Fruit fly (Drosophila melanogaster) whole organism, pupa: ENCODE results near the gene C1GalTA.

ENCODE experiments used
- CG10348 ChIP-seq: fragments of 200-800 bp; sonication (Bioruptor generic); IDR thresholded peaks from 2 replicates; pipeline ENCODE4 v1.3.6; 2022; ENCODE audit warnings: missing biosample characterization, missing genetic modification characterization
- CG12605 ChIP-seq: fragments of 200-800 bp; sonication (Bioruptor generic); IDR thresholded peaks from 2 replicates; pipeline ENCODE4 v1.3.6; 2022; ENCODE audit warnings: missing biosample characterization, missing genetic modification characterization
- CG13204 ChIP-seq: fragments of 200-800 bp; sonication (Bioruptor generic); optimal IDR thresholded peaks from 2 replicates; lab custom pipeline; 2018; ENCODE audit warnings: missing biosample characterization, mild to moderate bottlenecking, missing genetic modification characterization, moderate library complexity
- CG14655 ChIP-seq: fragments of 200-800 bp; sonication (Bioruptor generic); optimal IDR thresholded peaks from 3 replicates; lab custom pipeline; 2017; ENCODE audit warnings: mild to moderate bottlenecking, missing biosample characterization, missing genetic modification reagents, missing genetic modification characterization
- CG15710 ChIP-seq: fragments of 200-800 bp; sonication (Bioruptor generic); optimal IDR thresholded peaks from 2 replicates; lab custom pipeline; 2018; ENCODE audit warnings: missing biosample characterization, mild to moderate bottlenecking, missing genetic modification characterization, moderate library complexity
- CG17806 ChIP-seq: fragments of 200-800 bp; sonication (Bioruptor generic); optimal IDR thresholded peaks from 2 replicates; lab custom pipeline; 2018; ENCODE audit warnings: missing biosample characterization, mild to moderate bottlenecking, missing genetic modification characterization, moderate library complexity
- CG32121 ChIP-seq: fragments of 200-800 bp; sonication (Bioruptor generic); IDR thresholded peaks from 2 replicates; pipeline ENCODE4 v1.3.6; 2022; ENCODE audit warnings: missing biosample characterization, missing genetic modification characterization
- CG34367 ChIP-seq: fragments of 200-800 bp; sonication (Bioruptor generic); optimal IDR thresholded peaks from 2 replicates; lab custom pipeline; 2018; ENCODE audit warnings: missing biosample characterization, mild to moderate bottlenecking, missing genetic modification characterization
- CG4496 ChIP-seq: fragments of 200-800 bp; sonication (Bioruptor generic); IDR thresholded peaks from 3 replicates; pipeline ENCODE4 v1.3.6; 2022; ENCODE audit warnings: missing biosample characterization, missing genetic modification characterization
- CG8159 ChIP-seq: fragments of 200-800 bp; sonication (Bioruptor generic); optimal IDR thresholded peaks from 3 replicates; lab custom pipeline; 2018; ENCODE audit warnings: missing biosample characterization, mild to moderate bottlenecking, missing genetic modification characterization, moderate library complexity
- CG8301 ChIP-seq: fragments of 200-800 bp; sonication (Bioruptor generic); optimal IDR thresholded peaks from 2 replicates; lab custom pipeline; 2018; ENCODE audit warnings: missing biosample characterization, mild to moderate bottlenecking, missing genetic modification characterization
- CG9948 ChIP-seq: fragments of 200-800 bp; sonication (Bioruptor generic); optimal IDR thresholded peaks from 2 replicates; lab custom pipeline; 2018; ENCODE audit warnings: missing biosample characterization, mild to moderate bottlenecking, missing genetic modification characterization, moderate library complexity
- D1 ChIP-seq: fragments of 200-800 bp; sonication (Bioruptor generic); optimal IDR thresholded peaks from 2 replicates; lab custom pipeline; 2018; ENCODE audit warnings: missing biosample characterization, mild to moderate bottlenecking, missing genetic modification characterization, moderate library complexity
- EcR ChIP-seq: fragments of 200-800 bp; sonication (Bioruptor generic); optimal IDR thresholded peaks from 3 replicates; lab custom pipeline; 2019; ENCODE audit warnings: missing biosample characterization, missing genetic modification characterization, mild to moderate bottlenecking, moderate library complexity, missing genetic modification reagents
- Ets98B ChIP-seq: fragments of 200-800 bp; sonication (Bioruptor generic); IDR thresholded peaks from 2 replicates; pipeline ENCODE4 v1.3.6; 2022; ENCODE audit warnings: missing biosample characterization, missing genetic modification characterization
- Pif1A ChIP-seq: fragments of 200-800 bp; sonication (Bioruptor generic); optimal IDR thresholded peaks from 3 replicates; lab custom pipeline; 2016; ENCODE audit warnings: missing biosample characterization, missing genetic modification characterization
- Pif1B ChIP-seq: fragments of 200-800 bp; sonication (Bioruptor generic); optimal IDR thresholded peaks from 3 replicates; lab custom pipeline; 2016; ENCODE audit warnings: missing biosample characterization, missing genetic modification characterization
- Snoo ChIP-seq: fragments of 200-800 bp; sonication (Bioruptor generic); optimal IDR thresholded peaks from 3 replicates; lab custom pipeline; 2017; ENCODE audit warnings: missing biosample characterization, mild to moderate bottlenecking, missing genetic modification characterization, inconsistent platforms
- fd96Ca ChIP-seq: fragments of 200-800 bp; sonication (Bioruptor generic); IDR thresholded peaks from 3 replicates; pipeline ENCODE4 v1.3.6; 2022; ENCODE audit warnings: missing biosample characterization, missing genetic modification characterization
- gl ChIP-seq: fragments of 200-800 bp; sonication (Bioruptor generic); optimal IDR thresholded peaks from 2 replicates; lab custom pipeline; 2018; ENCODE audit warnings: missing biosample characterization, mild to moderate bottlenecking, missing genetic modification characterization
- rn ChIP-seq: fragments of 200-800 bp; sonication (Bioruptor generic); IDR thresholded peaks from 2 replicates; pipeline ENCODE4 v1.3.6; 2022; ENCODE audit warnings: missing biosample characterization, missing genetic modification characterization

The C1GalTA gene

DNA sequence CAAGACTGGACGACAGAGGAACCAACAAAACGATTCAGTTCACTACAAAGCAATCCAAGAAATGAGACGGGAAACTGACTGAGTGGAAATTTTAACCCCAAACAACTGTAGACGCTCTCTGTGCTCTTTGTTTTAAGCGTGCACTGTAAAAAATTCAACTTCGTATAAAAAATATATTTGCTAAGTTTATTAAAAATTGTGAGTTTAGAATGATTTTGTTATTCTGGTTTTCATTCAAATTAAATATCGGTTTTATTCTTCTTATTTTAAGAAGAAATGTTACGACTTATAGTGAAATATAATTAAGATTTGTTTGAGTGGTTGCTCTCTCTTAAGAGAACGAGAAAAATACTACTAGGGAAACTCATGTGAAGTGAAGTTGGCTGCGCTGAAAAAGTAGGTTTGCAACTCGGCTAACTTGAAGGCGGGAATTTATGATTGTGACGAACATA, 7.1 kb upstream of the C1GalTA start:
- peak; percentile 82 for TF ChIP-seq CG9948 (tag; lab: Kevin White, UChicago)
- TF ChIP-seq CG15710 (tag; lab: Kevin White, UChicago) = peak; percentile 81
- TF ChIP-seq Snoo (tag; lab: Kevin White, UChicago) = peak; percentile 88
- peak; percentile 97 for TF ChIP-seq CG32121 (GFP tag; lab: Robert Waterston, UW)
- TF ChIP-seq Ets98B (GFP tag; lab: Robert Waterston, UW) = peak; percentile 95
- no peak for TF ChIP-seq CG13204 (GFP tag; lab: Kevin White, UChicago)
- TF ChIP-seq Pif1A (GFP tag; lab: Kevin White, UChicago) = peak; percentile 86
- peak; percentile 85 for TF ChIP-seq CG17806
- TF ChIP-seq Pif1B (GFP tag; lab: Kevin White, UChicago) = peak; percentile 68
- TF ChIP-seq CG14655 (GFP tag; lab: Kevin White, UChicago) = peak; percentile 86
- peak; percentile 84 for TF ChIP-seq CG10348
- TF ChIP-seq D1 (tag; lab: Kevin White, UChicago) = peak; percentile 75
- peak; percentile 65; the same call in 1 of the 3 replicates for TF ChIP-seq fd96Ca (GFP tag; lab: Robert Waterston, UW)
- no peak for TF ChIP-seq EcR (GFP tag; lab: Kevin White, UChicago)
- TF ChIP-seq CG34367 (tag; lab: Kevin White, UChicago) = peak; percentile 74
- TF ChIP-seq CG12605 (GFP tag; lab: Robert Waterston, UW) = peak; percentile 96
- peak; percentile 85 for TF ChIP-seq CG8159 (tag; lab: Kevin White, UChicago)
- TF ChIP-seq CG4496 (GFP tag; lab: Robert Waterston, UW) = peak; percentile 97
- TF ChIP-seq gl = peak; percentile 46
- peak; percentile 86 for TF ChIP-seq CG8301
- TF ChIP-seq rn (GFP tag; lab: Robert Waterston, UW) = peak; percentile 93
- TF ChIP-seq, all 21 proteins: peak for 19

DNA sequence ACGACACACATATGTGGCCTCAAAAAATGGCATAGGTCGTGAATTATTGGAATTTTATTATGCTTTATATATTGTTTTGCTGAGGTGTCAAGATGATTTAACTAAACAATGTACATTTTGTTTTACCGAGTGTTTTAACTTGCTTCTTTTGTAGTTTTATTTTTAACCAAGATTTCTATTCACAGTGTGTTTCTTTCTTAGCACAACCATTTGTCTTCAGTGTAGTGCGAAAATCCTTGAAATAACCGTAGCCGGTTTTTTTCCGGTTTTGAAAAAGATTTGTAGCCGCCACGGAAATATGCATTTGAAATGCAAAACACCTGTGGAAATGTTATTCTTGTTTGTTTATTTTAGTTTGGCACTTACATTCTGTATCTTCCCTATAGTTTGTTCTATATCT, 6.1 kb upstream of the C1GalTA start:
- TF ChIP-seq Pif1A (GFP tag; lab: Kevin White, UChicago) (no peak), CG34367 (tag; lab: Kevin White, UChicago) (no peak), CG8159 (tag; lab: Kevin White, UChicago) (no peak), CG8301 (no peak), gl (no peak), CG9948 (tag; lab: Kevin White, UChicago) (no peak)

DNA sequence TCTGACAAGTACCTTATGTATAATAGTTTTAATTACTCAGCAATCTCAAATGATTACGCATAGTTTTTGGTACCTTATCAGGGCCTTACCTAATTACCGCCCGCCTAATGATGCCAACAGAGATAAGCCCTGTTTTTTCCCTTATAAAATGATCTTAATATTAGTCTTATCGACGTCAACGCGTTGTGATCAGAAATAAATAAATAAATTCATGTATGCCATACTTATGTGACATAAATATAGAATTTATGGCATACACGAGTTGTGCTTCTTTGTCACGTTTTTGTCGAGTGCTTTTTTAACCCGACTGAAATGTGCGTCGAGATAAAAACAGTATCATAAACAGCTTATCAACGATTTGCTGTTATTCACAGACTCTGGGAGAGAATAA, 5.3 kb upstream of the C1GalTA start:
- no peak for TF ChIP-seq CG15710 (tag; lab: Kevin White, UChicago)
- no peak for TF ChIP-seq CG34367 (tag; lab: Kevin White, UChicago)
- TF ChIP-seq D1 (tag; lab: Kevin White, UChicago) = no peak
- no peak for TF ChIP-seq CG13204 (GFP tag; lab: Kevin White, UChicago)
- TF ChIP-seq CG10348 = no peak
- no peak for TF ChIP-seq CG32121 (GFP tag; lab: Robert Waterston, UW)
- no peak for TF ChIP-seq CG9948 (tag; lab: Kevin White, UChicago)
- no peak for TF ChIP-seq CG17806
- TF ChIP-seq fd96Ca (GFP tag; lab: Robert Waterston, UW) = no peak
- no peak for TF ChIP-seq CG14655 (GFP tag; lab: Kevin White, UChicago)

DNA sequence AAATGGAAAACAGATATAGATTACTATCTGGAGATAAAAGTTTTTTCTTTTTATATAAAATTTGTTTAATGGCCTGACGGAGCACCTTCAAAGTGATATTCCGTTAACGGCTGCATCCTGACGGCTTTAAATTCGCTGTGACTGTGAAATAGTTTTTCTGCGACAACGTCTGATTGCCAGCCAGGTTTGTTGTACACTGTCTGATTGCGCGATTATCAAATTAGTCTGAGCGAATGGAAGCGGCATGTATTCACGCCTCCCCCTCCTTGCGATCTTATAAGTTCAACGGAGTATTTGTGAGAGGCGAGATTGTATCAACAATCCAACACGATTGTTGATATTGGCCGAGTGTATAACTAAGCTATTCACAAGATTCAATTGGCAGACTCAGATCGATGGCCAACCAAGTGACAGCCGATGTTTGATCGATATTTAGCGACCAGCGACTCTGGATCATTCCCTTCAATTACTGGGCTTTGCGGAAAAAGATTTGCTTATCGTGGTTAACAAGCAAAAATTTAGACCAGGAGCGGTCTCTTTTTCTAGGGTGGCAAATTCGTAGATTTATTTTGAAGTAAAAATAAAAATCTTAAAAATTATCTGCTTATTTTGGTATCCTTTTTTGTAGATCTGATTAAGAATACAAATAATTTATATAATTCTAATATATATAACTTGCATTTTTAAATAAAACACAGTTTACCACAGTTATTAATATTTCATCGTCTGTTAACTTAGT, 4.8 kb upstream of the C1GalTA start:
- TF ChIP-seq Pif1A (GFP tag; lab: Kevin White, UChicago) = no peak
- TF ChIP-seq CG34367 (tag; lab: Kevin White, UChicago) = no peak
- no peak for TF ChIP-seq D1 (tag; lab: Kevin White, UChicago)
- no peak for TF ChIP-seq rn (GFP tag; lab: Robert Waterston, UW)
- TF ChIP-seq Ets98B (GFP tag; lab: Robert Waterston, UW) = no peak
- no peak for TF ChIP-seq fd96Ca (GFP tag; lab: Robert Waterston, UW)
- no peak for TF ChIP-seq CG9948 (tag; lab: Kevin White, UChicago)
- TF ChIP-seq CG12605 (GFP tag; lab: Robert Waterston, UW) = no peak
- no peak for TF ChIP-seq CG10348
- no peak for TF ChIP-seq CG13204 (GFP tag; lab: Kevin White, UChicago)

DNA sequence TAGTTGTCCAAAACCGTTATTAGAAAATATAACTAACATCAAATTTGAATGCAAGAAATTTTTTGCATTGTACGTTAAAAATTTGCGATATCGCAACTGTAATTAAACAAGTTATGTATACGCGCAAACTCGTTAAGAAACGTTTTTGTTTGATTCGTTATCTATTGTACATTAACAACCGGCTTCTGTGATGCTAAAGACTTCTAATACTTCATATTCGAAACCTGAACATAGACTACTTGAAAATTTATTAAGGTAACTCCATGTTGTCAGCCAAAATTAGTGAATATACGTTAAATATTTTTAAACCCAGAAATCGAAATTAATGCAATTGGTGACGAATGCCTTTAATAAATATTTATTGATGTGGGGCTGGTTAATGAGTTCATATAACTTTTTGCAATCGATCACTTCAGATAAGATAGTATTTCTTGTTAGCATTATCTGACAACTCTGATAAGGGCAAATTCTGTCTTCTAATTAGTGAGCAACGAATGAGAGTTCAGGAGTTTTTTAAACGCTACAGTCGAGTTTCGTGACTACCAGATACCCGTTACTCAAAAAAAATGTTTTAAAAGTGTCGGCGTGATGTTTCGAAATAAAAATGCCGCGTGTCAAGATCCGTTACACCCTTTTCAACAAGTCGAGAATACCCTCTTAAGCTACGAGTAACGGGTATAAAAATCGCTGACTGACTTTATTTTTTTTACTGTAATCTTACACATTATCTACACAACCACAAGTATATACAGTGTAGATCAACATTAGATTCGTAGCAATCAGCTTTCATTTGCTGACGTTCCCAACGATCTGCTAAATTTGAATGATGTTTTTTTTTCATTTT, 1.4 kb upstream of the C1GalTA start:
- peak; percentile 79 for TF ChIP-seq Ets98B (GFP tag; lab: Robert Waterston, UW)
- peak; percentile 29 for TF ChIP-seq EcR (GFP tag; lab: Kevin White, UChicago)
- TF ChIP-seq fd96Ca (GFP tag; lab: Robert Waterston, UW) = no peak; the same call in 1 of the 3 replicates
- no peak for TF ChIP-seq gl
- TF ChIP-seq D1 (tag; lab: Kevin White, UChicago) = peak; percentile 75
- TF ChIP-seq CG10348 = no peak
- peak; percentile 74 for TF ChIP-seq CG32121 (GFP tag; lab: Robert Waterston, UW)
- no peak for TF ChIP-seq CG13204 (GFP tag; lab: Kevin White, UChicago)
- peak; percentile 36 for TF ChIP-seq CG8159 (tag; lab: Kevin White, UChicago)
- TF ChIP-seq CG12605 (GFP tag; lab: Robert Waterston, UW) = peak; percentile 67
- peak; percentile 78 for TF ChIP-seq CG4496 (GFP tag; lab: Robert Waterston, UW)
- TF ChIP-seq Pif1B (GFP tag; lab: Kevin White, UChicago) = peak; percentile 23
- TF ChIP-seq CG8301 = peak; percentile 52
- peak; percentile 41 for TF ChIP-seq CG17806
- TF ChIP-seq CG15710 (tag; lab: Kevin White, UChicago) = peak; percentile 40
- TF ChIP-seq Snoo (tag; lab: Kevin White, UChicago) = no peak
- TF ChIP-seq CG14655 (GFP tag; lab: Kevin White, UChicago) = peak; percentile 60
- no peak for TF ChIP-seq rn (GFP tag; lab: Robert Waterston, UW)
- peak; percentile 17 for TF ChIP-seq CG9948 (tag; lab: Kevin White, UChicago)
- peak; percentile 60 for TF ChIP-seq Pif1A (GFP tag; lab: Kevin White, UChicago)
- TF ChIP-seq CG34367 (tag; lab: Kevin White, UChicago) = no peak
